Fruit fly (Drosophila melanogaster): ENCODE results near the gene Dyro.

Dyro gene

DNA sequence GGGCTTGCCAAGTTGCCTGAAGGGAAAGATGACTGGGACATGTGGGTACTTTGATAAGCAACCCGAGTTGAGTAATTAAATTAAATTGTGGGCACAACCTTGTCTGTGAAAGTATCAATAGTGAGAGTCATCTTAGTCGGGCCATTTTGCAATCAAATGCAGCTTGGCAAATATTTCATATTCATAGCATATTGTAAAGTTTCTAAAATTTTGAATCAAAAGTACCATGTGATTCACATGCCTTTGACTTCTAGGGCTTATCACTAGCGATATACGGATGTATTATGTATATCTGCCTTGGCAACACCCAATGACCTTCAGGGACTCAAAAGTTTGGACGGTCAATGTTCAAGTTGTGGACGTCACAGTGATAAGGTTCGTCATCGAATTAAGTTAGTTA, 5.5 kb downstream of the Dyro start (continued):
- TF ChIP-seq Xrp1 (GFP tag; IDR thresholded peaks at IDR 0.05), result peak; percentile 25; the same call in 1 of the 2 replicates
- TF ChIP-seq CG32532 (GFP tag; IDR thresholded peaks at IDR 0.05), result 0 out of 2 replicates have a peak, but pooled peaks have one; percentile 14
- no peak for TF ChIP-seq CG32767 (GFP tag; IDR thresholded peaks at IDR 0.05)
- TF ChIP-seq fd64A (GFP tag; optimal IDR thresholded peaks at IDR 0.05), result peak; percentile 13
- peak; percentile 51; the same call in 1 of the 2 replicates for TF ChIP-seq Atf6 (GFP tag; IDR thresholded peaks at IDR 0.05)
- peak; percentile 46 for TF ChIP-seq sug (tag; optimal IDR thresholded peaks at IDR 0.05)
- TF ChIP-seq mirr (GFP tag; optimal IDR thresholded peaks at IDR 0.05), result peak; percentile 73

DNA sequence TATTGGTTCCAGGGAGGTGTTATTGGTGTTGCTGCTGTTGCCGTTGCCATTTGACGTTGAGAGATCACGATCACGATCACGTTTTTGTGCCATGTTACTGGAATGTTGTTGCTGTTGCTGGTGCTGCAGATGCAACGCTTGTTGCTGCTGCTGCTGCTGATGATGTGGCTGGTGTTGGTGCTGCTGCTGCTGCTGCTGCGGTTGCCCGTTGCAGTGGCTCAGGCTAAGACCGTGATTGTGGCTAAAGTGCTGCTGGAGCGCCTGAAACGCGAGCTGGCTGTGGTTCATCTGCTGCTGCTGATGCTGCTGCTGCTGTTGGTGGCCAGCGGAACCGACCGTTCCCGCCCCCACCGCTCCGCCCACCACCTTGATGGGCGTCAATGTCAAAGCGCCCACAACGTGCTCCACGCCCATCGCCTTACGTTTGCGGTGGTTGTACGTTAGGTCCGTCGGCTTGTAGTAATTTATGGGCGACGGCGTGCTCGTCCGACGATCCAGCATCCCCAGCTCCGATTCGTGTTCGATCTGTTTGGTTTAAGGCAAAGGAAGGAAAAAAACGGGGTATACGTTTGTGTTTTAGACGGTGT, 6.5 kb downstream of the Dyro start:
- TF ChIP-seq CG17186 (GFP tag; optimal IDR thresholded peaks at IDR 0.05) (no peak), CG6175 (GFP tag; IDR thresholded peaks at IDR 0.05) (peak; percentile 63; the same call in 1 of the 3 replicates), Doc3 (GFP tag; IDR thresholded peaks at IDR 0.05; ENCODE audit: partially characterized antibody) (no peak), stc (GFP tag; IDR thresholded peaks at IDR 0.05) (no peak), CG18011 (GFP tag; optimal IDR thresholded peaks at IDR 0.05) (no peak), zfh1 (GFP tag; IDR thresholded peaks at IDR 0.05) (0 out of 3 replicates have a peak, but pooled peaks have one; percentile 11), ase (GFP tag; IDR thresholded peaks at IDR 0.05) (0 out of 3 replicates have a peak, but pooled peaks have one; percentile 13), ranshi (GFP tag; IDR thresholded peaks at IDR 0.05) (no peak), CG31224 (GFP tag; IDR thresholded peaks at IDR 0.05) (no peak), D19A (tag; optimal IDR thresholded peaks at IDR 0.05) (no peak), CG16779 (GFP tag; IDR thresholded peaks at IDR 0.05) (no peak), pita (GFP tag; optimal IDR thresholded peaks at IDR 0.05) (no peak), CG14050 (GFP tag; IDR thresholded peaks at IDR 0.05) (no peak), CG8290 (GFP tag; optimal IDR thresholded peaks at IDR 0.05) (no peak), CG8290 (tag; optimal IDR thresholded peaks at IDR 0.05) (peak in 1 of 2 experiments; percentile 52), Atf6 (GFP tag; IDR thresholded peaks at IDR 0.05) (0 out of 2 replicates have a peak, but pooled peaks have one; percentile 16), exex (tag; optimal IDR thresholded peaks at IDR 0.05) (no peak), stwl (tag; optimal IDR thresholded peaks at IDR 0.05) (no peak), esg (GFP tag; conservative IDR thresholded peaks at IDR 0.05) (no peak), Xrp1 (GFP tag; IDR thresholded peaks at IDR 0.05) (no peak), ken (GFP tag; IDR thresholded peaks at IDR 0.05) (0 out of 3 replicates have a peak, but pooled peaks have one; percentile 28), trh (GFP tag; optimal IDR thresholded peaks at IDR 0.05) (no peak), dati (GFP tag; IDR thresholded peaks at IDR 0.05) (no peak), CG11560 (tag; IDR thresholded peaks at IDR 0.05) (0 out of 3 replicates have a peak, but pooled peaks have one; percentile 8), HLH4C (GFP tag; IDR thresholded peaks at IDR 0.05; ENCODE audit: partially characterized antibody) (no peak), CG18476 (GFP tag; optimal IDR thresholded peaks at IDR 0.05) (no peak), Rfx (GFP tag; IDR thresholded peaks at IDR 0.05) (peak; percentile 48; the same call in 1 of the 2 replicates), Dek (tag; optimal IDR thresholded peaks at IDR 0.05) (no peak), crc (GFP tag; optimal IDR thresholded peaks at IDR 0.05) (no peak), Pdp1 (GFP tag; optimal IDR thresholded peaks at IDR 0.05) (no peak), crol (GFP tag; IDR thresholded peaks at IDR 0.05) (peak; percentile 31; the same call in 1 of the 2 replicates), ci (GFP tag; IDR thresholded peaks at IDR 0.05) (0 out of 3 replicates have a peak, but pooled peaks have one; percentile 54), CG12155 (GFP tag; optimal IDR thresholded peaks at IDR 0.05) (no peak), CG6254 (GFP tag; optimal IDR thresholded peaks at IDR 0.05) (no peak), CG16813 (GFP tag; IDR thresholded peaks at IDR 0.05; ENCODE audit: partially characterized antibody) (no peak), Deaf1 (tag; optimal IDR thresholded peaks at IDR 0.05) (no peak), dysf (GFP tag; IDR thresholded peaks at IDR 0.05) (0 out of 3 replicates have a peak, but pooled peaks have one; percentile 28), CG10321 (GFP tag; IDR thresholded peaks at IDR 0.05) (no peak), abd-A (tag; optimal IDR thresholded peaks at IDR 0.05) (no peak), ftz-f1 (GFP tag; optimal IDR thresholded peaks at IDR 0.05) (no peak), CG4424 (GFP tag; optimal IDR thresholded peaks at IDR 0.05) (no peak), vvl (GFP tag; IDR thresholded peaks at IDR 0.05) (0 out of 2 replicates have a peak, but pooled peaks have one; percentile 8), twi (tag; optimal IDR thresholded peaks at IDR 0.05) (no peak), CG10543 (GFP tag; optimal IDR thresholded peaks at IDR 0.05) (peak; percentile 13)

Data from whole organism, embryonic.